Worm (Caenorhabditis elegans) whole organism, late embryonic: Measurements from ENCODE around the gene C09G5.14.

Source experiments
- C08G9.2 ChIP-seq: sonication (generic microtip); optimal IDR thresholded peaks from 2 replicates; lab custom pipeline; 2016; ENCODE audit warnings: mild to moderate bottlenecking, missing genetic modification characterization, moderate library complexity, missing compliant biosample characterization
- C38D4.7 ChIP-seq: fragments of 200-800 bp; sonication (Bioruptor generic); optimal IDR thresholded peaks from 2 replicates; lab custom pipeline; 2018; ENCODE audit warnings: mild to moderate bottlenecking, missing genetic modification characterization, moderate library complexity, missing compliant biosample characterization
- F13H6.1 ChIP-seq: sonication (generic microtip); optimal IDR thresholded peaks from 2 replicates; lab custom pipeline; 2016; ENCODE audit warnings: missing genetic modification characterization, missing compliant biosample characterization
- K02D7.2 ChIP-seq: sonication (generic microtip); optimal IDR thresholded peaks from 2 replicates; lab custom pipeline; 2017; ENCODE audit warnings: mild to moderate bottlenecking, missing genetic modification characterization, missing compliant biosample characterization
- K09A11.1 ChIP-seq: sonication (generic microtip); optimal IDR thresholded peaks from 2 replicates; lab custom pipeline; 2017; ENCODE audit warnings: antibody characterized with exemption, mild to moderate bottlenecking, missing genetic modification characterization, missing compliant biosample characterization; ENCODE audit not compliant: insufficient read depth
- Y22D7AL.16 ChIP-seq: sonication (generic microtip); optimal IDR thresholded peaks from 2 replicates; lab custom pipeline; 2016; ENCODE audit warnings: missing genetic modification characterization, missing compliant biosample characterization
- ahr-1 ChIP-seq: sonication (generic microtip); optimal IDR thresholded peaks from 2 replicates; lab custom pipeline; 2016; ENCODE audit warnings: missing genetic modification characterization, missing compliant biosample characterization
- ceh-14 ChIP-seq: sonication (generic microtip); optimal IDR thresholded peaks from 2 replicates; lab custom pipeline; 2016; ENCODE audit warnings: missing genotype, missing genetic modification characterization, missing compliant biosample characterization
- ceh-19 ChIP-seq: fragments of 200-800 bp; sonication (Bioruptor generic); optimal IDR thresholded peaks from 2 replicates; lab custom pipeline; 2018; ENCODE audit warnings: mild to moderate bottlenecking, missing genetic modification characterization, missing compliant biosample characterization
- ceh-2 ChIP-seq: sonication (generic microtip); optimal IDR thresholded peaks from 2 replicates; lab custom pipeline; 2016; ENCODE audit warnings: missing genotype, missing genetic modification characterization, missing compliant biosample characterization
- ceh-24 ChIP-seq: sonication (generic microtip); optimal IDR thresholded peaks from 2 replicates; lab custom pipeline; 2016; ENCODE audit warnings: mild to moderate bottlenecking, missing genetic modification characterization, missing compliant biosample characterization
- ceh-31 ChIP-seq: sonication (generic microtip); optimal IDR thresholded peaks from 2 replicates; lab custom pipeline; 2016; ENCODE audit warnings: missing genetic modification characterization, missing compliant biosample characterization
- ceh-34 ChIP-seq: sonication (generic microtip); optimal IDR thresholded peaks from 2 replicates; lab custom pipeline; 2016; ENCODE audit warnings: mild to moderate bottlenecking, missing genetic modification characterization, missing compliant biosample characterization
- ceh-45 ChIP-seq: fragments of 200-800 bp; sonication (Bioruptor generic); IDR thresholded peaks from 2 replicates; pipeline ENCODE4 v1.3.6; 2022; ENCODE audit warnings: missing genetic modification reagents, missing genetic modification characterization, missing compliant biosample characterization
- che-1 ChIP-seq: sonication (generic microtip); optimal IDR thresholded peaks from 2 replicates; lab custom pipeline; 2016; ENCODE audit warnings: mild to moderate bottlenecking, missing genetic modification characterization, missing compliant biosample characterization
- dve-1 ChIP-seq: sonication (generic microtip); optimal IDR thresholded peaks from 2 replicates; lab custom pipeline; 2017; ENCODE audit warnings: antibody characterized with exemption, mild to moderate bottlenecking, missing genetic modification characterization, missing compliant biosample characterization
- elt-2 ChIP-seq: sonication (generic microtip); optimal IDR thresholded peaks from 2 replicates; lab custom pipeline; 2016; ENCODE audit warnings: missing genetic modification reagents, missing genetic modification characterization, missing compliant biosample characterization
- elt-4 ChIP-seq: sonication (generic microtip); optimal IDR thresholded peaks from 2 replicates; lab custom pipeline; 2016; ENCODE audit warnings: missing genetic modification characterization, missing compliant biosample characterization
- eyg-1 ChIP-seq: sonication (generic microtip); optimal IDR thresholded peaks from 2 replicates; lab custom pipeline; 2016; ENCODE audit warnings: missing genotype, missing genetic modification characterization, missing compliant biosample characterization
- fax-1 ChIP-seq: sonication (generic microtip); optimal IDR thresholded peaks from 2 replicates; lab custom pipeline; 2016; ENCODE audit warnings: missing genotype, missing genetic modification characterization, missing compliant biosample characterization
- fkh-6 ChIP-seq: sonication (generic microtip); optimal IDR thresholded peaks from 2 replicates; lab custom pipeline; 2016; ENCODE audit warnings: missing genetic modification characterization, missing compliant biosample characterization
- hlh-6 ChIP-seq: sonication (generic microtip); optimal IDR thresholded peaks from 2 replicates; lab custom pipeline; 2016; ENCODE audit warnings: missing genotype, missing genetic modification characterization, missing compliant biosample characterization
- hlh-8 ChIP-seq: sonication (generic microtip); optimal IDR thresholded peaks from 2 replicates; lab custom pipeline; 2016; ENCODE audit warnings: missing genotype, missing genetic modification characterization, missing compliant biosample characterization
- lim-6 ChIP-seq: sonication (generic microtip); optimal IDR thresholded peaks from 2 replicates; lab custom pipeline; 2016; ENCODE audit warnings: missing genetic modification characterization, missing compliant biosample characterization
- madf-2 ChIP-seq: sonication (generic microtip); optimal IDR thresholded peaks from 2 replicates; lab custom pipeline; 2017; ENCODE audit warnings: missing genetic modification characterization, missing compliant biosample characterization
- mec-3 ChIP-seq: sonication (generic microtip); optimal IDR thresholded peaks from 2 replicates; lab custom pipeline; 2016; ENCODE audit warnings: borderline replicate concordance, missing genetic modification characterization, missing compliant biosample characterization
- nfya-1 ChIP-seq: sonication (generic microtip); optimal IDR thresholded peaks from 2 replicates; lab custom pipeline; 2017; ENCODE audit warnings: missing genetic modification characterization, mild to moderate bottlenecking, missing compliant biosample characterization, antibody characterized with exemption, moderate library complexity
- nhr-11 ChIP-seq: fragments of 150-350 bp; optimal IDR thresholded peaks from 2 replicates; lab custom pipeline; 2014; ENCODE audit warnings: missing biosample characterization, missing genetic modification characterization
- npax-4 ChIP-seq: sonication (generic microtip); optimal IDR thresholded peaks from 2 replicates; lab custom pipeline; 2016; ENCODE audit warnings: missing genetic modification characterization, missing compliant biosample characterization
- pros-1 ChIP-seq: fragments of 150-350 bp; optimal IDR thresholded peaks from 2 replicates; lab custom pipeline; 2014; ENCODE audit warnings: missing biosample characterization, missing genetic modification reagents, missing genetic modification characterization
- rnt-1 ChIP-seq: sonication (generic microtip); optimal IDR thresholded peaks from 2 replicates; lab custom pipeline; 2016; ENCODE audit warnings: missing genetic modification characterization, missing compliant biosample characterization
- sox-4 ChIP-seq: sonication (generic microtip); optimal IDR thresholded peaks from 2 replicates; lab custom pipeline; 2017; ENCODE audit warnings: mild to moderate bottlenecking, missing genetic modification characterization, inconsistent platforms, missing compliant biosample characterization
- syd-9 ChIP-seq: sonication (generic microtip); optimal IDR thresholded peaks from 2 replicates; lab custom pipeline; 2016; ENCODE audit warnings: mild to moderate bottlenecking, missing genetic modification characterization, moderate library complexity, missing compliant biosample characterization
- tbx-7 ChIP-seq: sonication (generic microtip); optimal IDR thresholded peaks from 2 replicates; lab custom pipeline; 2016; ENCODE audit warnings: missing genotype, missing genetic modification characterization, missing compliant biosample characterization
- ttx-3 ChIP-seq: sonication (generic microtip); optimal IDR thresholded peaks from 2 replicates; lab custom pipeline; 2016; ENCODE audit warnings: missing genetic modification reagents, missing genetic modification characterization, missing compliant biosample characterization
- unc-3 ChIP-seq, 2 experiments: fragments of 200-800 bp in 1 of 2; sonication (Bioruptor generic) in 1 of 2; sonication (generic microtip) in 1 of 2; conservative IDR thresholded peaks in 1 of 2; optimal IDR thresholded peaks in 1 of 2; 2 replicates each; pipeline versions ENCODE4 v1.3.6 to Lab custom; 2016 to 2022; ENCODE audit warnings: missing compliant biosample characterization in 2 of 2, missing genetic modification characterization in 2 of 2, missing genetic modification reagents in 1 of 2
- unc-42 ChIP-seq: sonication (generic microtip); optimal IDR thresholded peaks from 2 replicates; lab custom pipeline; 2016; ENCODE audit warnings: missing genotype, missing genetic modification characterization, missing compliant biosample characterization
- zip-5 ChIP-seq: sonication (generic microtip); optimal IDR thresholded peaks from 2 replicates; lab custom pipeline; 2016; ENCODE audit warnings: missing genetic modification characterization, missing compliant biosample characterization

Gene C09G5.14

DNA sequence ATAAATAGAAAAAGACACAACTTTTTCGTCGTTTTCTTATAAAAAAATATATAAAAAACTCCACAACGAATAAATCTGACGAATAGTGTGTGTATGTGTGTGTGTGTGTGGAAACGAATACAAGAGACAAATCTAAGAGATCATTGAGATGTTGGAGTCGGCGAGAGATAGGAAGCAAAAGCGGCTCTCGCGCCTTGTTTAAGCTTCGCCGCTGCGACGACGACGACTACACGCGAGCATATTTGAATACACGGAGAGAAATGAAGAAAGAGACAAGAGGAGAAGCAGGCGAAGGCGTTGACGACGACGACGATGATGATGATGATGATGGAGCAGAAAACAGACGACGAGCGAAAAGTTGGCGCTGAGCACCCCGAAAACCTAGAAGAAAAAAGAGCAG is 21.8 kb upstream of the C09G5.14 start:
- TF ChIP-seq ceh-2 (tag; lab: Kevin White, UChicago) (no peak), unc-42 (tag; lab: Kevin White, UChicago) (peak; percentile 35), ttx-3 (tag; lab: Kevin White, UChicago) (no peak), elt-4 (no peak), hlh-6 (tag; lab: Kevin White, UChicago) (no peak), madf-2 (tag; lab: Kevin White, UChicago) (peak; percentile 39), ceh-31 (tag; lab: Kevin White, UChicago) (peak; percentile 37), ceh-45 (GFP tag; lab: Robert Waterston, UW) (no peak), K09A11.1 (tag; lab: Kevin White, UChicago) (no peak)

DNA sequence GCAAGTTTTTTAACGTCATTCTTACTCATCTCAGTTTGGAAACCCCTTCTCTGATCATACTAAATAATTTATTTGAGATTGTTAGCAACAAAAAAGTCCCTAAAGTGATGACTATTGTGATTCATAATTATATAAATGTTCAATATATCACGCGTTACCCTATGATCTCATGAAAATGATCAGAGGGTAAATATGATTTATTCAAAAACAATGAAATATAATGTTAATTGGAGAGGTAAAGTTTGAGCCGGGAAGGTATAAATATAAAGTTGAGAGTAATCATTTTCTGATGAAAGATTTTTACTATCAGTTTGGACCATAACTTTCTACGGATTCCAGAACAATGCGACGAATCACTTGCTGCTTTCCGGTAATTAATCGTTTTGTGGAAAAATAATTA is 14.1 kb upstream of the C09G5.14 start, which contains the start of gene C52A11.3:
Gene C52A11.3, plus strand, starts transcription at position 301 of the 400 bp plus-strand sequence.
- no peak for TF ChIP-seq rnt-1 (tag; lab: Kevin White, UChicago)
- TF ChIP-seq pros-1 (tag; lab: Kevin White, UChicago), result no peak
- no peak for TF ChIP-seq dve-1
- no peak for TF ChIP-seq unc-3 (GFP tag; conservative IDR thresholded peaks at IDR 0.05; lab: Robert Waterston, UW)
- TF ChIP-seq unc-3 (tag; optimal IDR thresholded peaks at IDR 0.05; lab: Kevin White, UChicago), result no peak
- no peak for TF ChIP-seq npax-4 (tag; lab: Kevin White, UChicago)
- no peak for TF ChIP-seq hlh-6 (tag; lab: Kevin White, UChicago)
- TF ChIP-seq che-1 (tag; lab: Kevin White, UChicago), result no peak
- TF ChIP-seq C08G9.2 (tag; lab: Kevin White, UChicago), result no peak
- TF ChIP-seq elt-2 (tag; lab: Kevin White, UChicago), result no peak
- no peak for TF ChIP-seq lim-6 (tag; lab: Kevin White, UChicago)
- no peak for TF ChIP-seq C38D4.7
- no peak for TF ChIP-seq ceh-19
- TF ChIP-seq fkh-6 (tag; lab: Kevin White, UChicago), result no peak
- TF ChIP-seq ceh-45 (GFP tag; lab: Robert Waterston, UW), result no peak
- no peak for TF ChIP-seq syd-9 (tag; lab: Kevin White, UChicago)
- TF ChIP-seq tbx-7 (tag; lab: Kevin White, UChicago), result no peak
- no peak for TF ChIP-seq mec-3 (tag; lab: Kevin White, UChicago)
- no peak for TF ChIP-seq ceh-34 (tag; lab: Kevin White, UChicago)
- no peak for TF ChIP-seq elt-4

DNA sequence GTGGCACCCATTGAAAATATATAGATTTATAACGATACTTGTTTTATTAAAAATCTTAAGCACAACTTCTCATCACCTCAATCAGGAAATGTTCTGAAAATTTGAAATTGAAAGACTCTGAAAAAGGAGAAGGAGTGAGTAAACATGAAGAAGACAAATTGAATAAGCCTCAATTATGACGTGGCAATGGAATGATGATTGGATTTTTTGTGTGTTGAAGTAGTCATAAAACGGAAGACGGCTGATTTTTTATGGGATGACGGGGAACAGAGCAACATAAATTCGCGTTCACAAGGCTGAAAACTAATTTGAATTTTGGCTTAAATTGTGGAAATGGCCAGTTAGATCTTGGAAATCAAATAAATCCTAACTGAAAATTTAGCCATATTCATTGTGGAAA is 8.6 kb upstream of the C09G5.14 start, which contains the start of gene glb-12:
Gene glb-12, minus strand, starts transcription at position 101 of the 400 bp plus-strand sequence.
- TF ChIP-seq ahr-1, result no peak
- no peak for TF ChIP-seq nfya-1
- TF ChIP-seq eyg-1 (tag; lab: Kevin White, UChicago), result no peak
- no peak for TF ChIP-seq ceh-24
- no peak for TF ChIP-seq fax-1
- no peak for TF ChIP-seq sox-4
- no peak for TF ChIP-seq ceh-19
- TF ChIP-seq K09A11.1 (tag; lab: Kevin White, UChicago), result no peak
- TF ChIP-seq F13H6.1 (tag; lab: Kevin White, UChicago), result no peak
- TF ChIP-seq ceh-14, result no peak
- TF ChIP-seq K02D7.2, result no peak
- no peak for TF ChIP-seq C38D4.7
- no peak for TF ChIP-seq zip-5 (tag; lab: Kevin White, UChicago)
- TF ChIP-seq npax-4 (tag; lab: Kevin White, UChicago), result no peak

DNA sequence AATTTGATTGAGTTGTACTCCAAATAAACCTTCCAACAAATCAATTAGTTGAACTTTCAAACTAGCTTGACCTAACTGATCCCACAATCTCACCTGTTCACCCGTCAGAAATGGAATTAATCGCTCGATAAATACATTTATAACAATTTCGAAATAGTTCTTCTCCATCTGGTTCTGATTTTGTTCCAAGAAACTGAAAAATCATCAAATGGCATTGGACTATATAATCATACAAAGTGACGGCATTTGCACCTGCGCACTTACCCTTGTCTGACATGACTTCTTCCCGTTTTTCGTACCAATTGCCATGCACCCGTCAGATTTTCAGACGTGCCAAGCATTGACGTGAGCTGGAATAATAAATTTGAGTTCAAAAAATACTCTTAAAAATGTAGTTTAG is 7.7 kb upstream of the C09G5.14 start:
- TF ChIP-seq che-1 (tag; lab: Kevin White, UChicago) (no peak), syd-9 (tag; lab: Kevin White, UChicago) (no peak), nhr-11 (tag; lab: Kevin White, UChicago) (no peak), Y22D7AL.16 (tag; lab: Kevin White, UChicago) (no peak), hlh-8 (tag; lab: Kevin White, UChicago) (no peak)
